Worm (Caenorhabditis elegans) whole organism, young adult: Measurements from ENCODE around the gene athp-1.

ENCODE experiments used
- B0035.1 ChIP-seq: sonication (generic microtip); optimal IDR thresholded peaks from 2 replicates; lab custom pipeline; 2016; ENCODE audit warnings: missing genetic modification characterization, mild to moderate bottlenecking, missing compliant biosample characterization, missing genotype, missing genetic modification reagents
- C17E4.6 ChIP-seq: fragments of 200-800 bp; sonication (Bioruptor generic); IDR thresholded peaks from 2 replicates; pipeline ENCODE4 v1.3.6; 2022; ENCODE audit warnings: missing genetic modification reagents, missing genetic modification characterization, missing compliant biosample characterization
- ama-1 ChIP-seq, 3 experiments: fragments of 150-350 bp in 1 of 3; sonication (generic microtip) in 2 of 3; optimal IDR thresholded peaks; 2 replicates each; lab custom pipeline; 2014 to 2018; ENCODE audit warnings: missing biosample characterization in 2 of 3, missing genetic modification characterization in 2 of 3, missing genetic modification reagents in 2 of 3
- bed-2 ChIP-seq: fragments of 200-800 bp; sonication (Bioruptor generic); IDR thresholded peaks from 2 replicates; pipeline ENCODE4 v1.3.6; 2022; ENCODE audit warnings: missing genetic modification reagents, missing genetic modification characterization, missing compliant biosample characterization
- lag-1 ChIP-seq: fragments of 200-800 bp; sonication (Bioruptor generic); IDR thresholded peaks from 2 replicates; pipeline ENCODE4 v1.3.6; 2022; ENCODE audit warnings: missing genetic modification reagents, missing genetic modification characterization, missing compliant biosample characterization
- lin-26 ChIP-seq: fragments of 200-800 bp; sonication (Bioruptor generic); IDR thresholded peaks from 2 replicates; pipeline ENCODE4 v1.3.6; 2022; ENCODE audit warnings: missing genetic modification reagents, missing genetic modification characterization, missing compliant biosample characterization
- lin-35 ChIP-seq, 3 experiments: fragments of 150-350 bp in 2 of 3; sonication (generic microtip) in 1 of 3; optimal IDR thresholded peaks; 2 replicates each; lab custom pipeline; 2014 to 2018; ENCODE audit warnings: missing biosample characterization in 3 of 3, missing genetic modification characterization in 3 of 3, missing genetic modification reagents in 3 of 3
- lsl-1 ChIP-seq: fragments of 200-800 bp; sonication (Bioruptor generic); optimal IDR thresholded peaks from 2 replicates; lab custom pipeline; 2018; ENCODE audit warnings: mild to moderate bottlenecking, missing genetic modification characterization, moderate library complexity, missing compliant biosample characterization
- repo-1 ChIP-seq: sonication (generic microtip); optimal IDR thresholded peaks from 2 replicates; lab custom pipeline; 2017; ENCODE audit warnings: mild to moderate bottlenecking, missing genetic modification characterization, missing compliant biosample characterization
- rpc-1 ChIP-seq, 2 experiments: fragments of 150-350 bp in 1 of 2; sonication (generic microtip) in 1 of 2; optimal IDR thresholded peaks; 2 replicates each; lab custom pipeline; 2014 to 2018; ENCODE audit warnings: missing biosample characterization in 1 of 2, missing genetic modification characterization in 1 of 2, missing genetic modification reagents in 1 of 2, missing genotype in 1 of 2
- sea-2 ChIP-seq: fragments of 200-800 bp; sonication (Bioruptor generic); IDR thresholded peaks from 2 replicates; pipeline ENCODE4 v1.3.6; 2022; ENCODE audit warnings: missing genetic modification characterization, missing compliant biosample characterization
- snpc-4 ChIP-seq, 5 experiments: fragments of 150-350 bp in 1 of 5; sonication (generic microtip) in 4 of 5; optimal IDR thresholded peaks; 2 replicates each; lab custom pipeline; 2014 to 2018; ENCODE audit warnings: missing genetic modification characterization in 5 of 5, missing biosample characterization in 3 of 5, antibody characterized with exemption in 2 of 5, mild to moderate bottlenecking in 2 of 5, missing compliant biosample characterization in 2 of 5, missing genotype in 2 of 5, moderate library complexity in 2 of 5, missing genetic modification reagents in 1 of 5
- unc-62 ChIP-seq: fragments of 150-350 bp; optimal IDR thresholded peaks from 2 replicates; lab custom pipeline; 2014; ENCODE audit warnings: missing biosample characterization, missing genetic modification reagents, missing genetic modification characterization
- ztf-26 ChIP-seq: sonication (generic microtip); optimal IDR thresholded peaks from 2 replicates; lab custom pipeline; 2017; ENCODE audit warnings: missing genetic modification characterization, missing compliant biosample characterization

ce11 chrIII:10923539-10923938, 42.0 kb downstream of the athp-1 start:
- TF ChIP-seq ztf-26 (tag; lab: Kevin White, UChicago): no peak
- TF ChIP-seq C17E4.6 (GFP tag; lab: Robert Waterston, UW): no peak
- no peak for TF ChIP-seq bed-2 (GFP tag; lab: Robert Waterston, UW)
- no peak for TF ChIP-seq lsl-1 (GFP tag; lab: Kevin White, UChicago)
- no peak for TF ChIP-seq rpc-1 (optimal IDR thresholded peaks at IDR 0.05; lab: Kevin White, UChicago)
- no peak for TF ChIP-seq rpc-1 (tag; optimal IDR thresholded peaks at IDR 0.05; lab: Kevin White, UChicago)
- no peak for TF ChIP-seq B0035.1 (tag; lab: Kevin White, UChicago)
- TF ChIP-seq lin-26 (GFP tag; lab: Robert Waterston, UW): no peak
- no peak for TF ChIP-seq repo-1
- TF ChIP-seq sea-2 (GFP tag; lab: Robert Waterston, UW): no peak
- no peak for TF ChIP-seq snpc-4 (GFP tag; optimal IDR thresholded peaks at IDR 0.05; lab: Kevin White, UChicago)
- no peak for TF ChIP-seq snpc-4 (tag; optimal IDR thresholded peaks at IDR 0.05; lab: Kevin White, UChicago)
- no peak for TF ChIP-seq lin-35 (GFP tag; optimal IDR thresholded peaks at IDR 0.05; lab: Kevin White, UChicago)
- no peak for TF ChIP-seq unc-62 (GFP tag; lab: Kevin White, UChicago)
- no peak for TF ChIP-seq lag-1 (GFP tag; lab: Robert Waterston, UW)
- TF ChIP-seq ama-1 (optimal IDR thresholded peaks at IDR 0.05; lab: Kevin White, UChicago): no peak
- no peak for TF ChIP-seq ama-1 (GFP tag; optimal IDR thresholded peaks at IDR 0.05; lab: Kevin White, UChicago)
